Fruit fly (Drosophila melanogaster) whole organism, adult: ENCODE measurements around the gene CG6163.
A peak's percentile ranks its signal among the peaks of the same experiment; 100 is the strongest.

Source experiments
- CG1620 ChIP-seq: fragments of 200-800 bp; sonication (Bioruptor generic); optimal IDR thresholded peaks from 2 replicates; lab custom pipeline; 2016; ENCODE audit warnings: missing biosample characterization, missing genetic modification characterization
- CG33017 ChIP-seq: fragments of 200-800 bp; sonication (Bioruptor generic); optimal IDR thresholded peaks from 2 replicates; lab custom pipeline; 2018; ENCODE audit warnings: missing biosample characterization, mild to moderate bottlenecking, missing genetic modification characterization, moderate library complexity
- CG7101 ChIP-seq: fragments of 200-800 bp; sonication (Bioruptor generic); optimal IDR thresholded peaks from 2 replicates; lab custom pipeline; 2018; ENCODE audit warnings: missing biosample characterization, mild to moderate bottlenecking, missing genetic modification characterization, moderate library complexity
- Clk ChIP-seq: fragments of 200-800 bp; sonication (Bioruptor generic); optimal IDR thresholded peaks from 2 replicates; lab custom pipeline; 2017; ENCODE audit warnings: missing biosample characterization, missing genetic modification characterization
- Crg-1 ChIP-seq: fragments of 200-800 bp; sonication (Bioruptor generic); optimal IDR thresholded peaks from 2 replicates; lab custom pipeline; 2016; ENCODE audit warnings: missing biosample characterization, missing genetic modification characterization
- Hr96 ChIP-seq: fragments of 200-800 bp; sonication (Bioruptor generic); optimal IDR thresholded peaks from 2 replicates; lab custom pipeline; 2016; ENCODE audit warnings: missing biosample characterization, missing genetic modification characterization
- Mnt ChIP-seq: fragments of 200-800 bp; sonication (Bioruptor generic); optimal IDR thresholded peaks from 2 replicates; lab custom pipeline; 2016; ENCODE audit warnings: missing biosample characterization, mild to moderate bottlenecking, missing genetic modification characterization
- cic ChIP-seq: fragments of 200-800 bp; sonication (Bioruptor generic); optimal IDR thresholded peaks from 2 replicates; lab custom pipeline; 2017; ENCODE audit warnings: missing biosample characterization, mild to moderate bottlenecking, missing genetic modification characterization, moderate library complexity
- cnc ChIP-seq, 2 experiments: fragments of >200 bp; optimal IDR thresholded peaks; 2 replicates each; lab custom pipeline; 2017
- kay ChIP-seq: fragments of 200-800 bp; sonication (Bioruptor generic); peaks from one replicate; lab custom pipeline; 2016; ENCODE audit warnings: missing biosample characterization, missing genetic modification characterization, borderline replicate concordance
- ovo ChIP-seq: fragments of 200-800 bp; sonication (Bioruptor generic); optimal IDR thresholded peaks from 2 replicates; lab custom pipeline; 2016; ENCODE audit warnings: missing biosample characterization, missing genetic modification characterization
- pad ChIP-seq: fragments of 200-800 bp; sonication (Bioruptor generic); optimal IDR thresholded peaks from 3 replicates; lab custom pipeline; 2017; ENCODE audit warnings: missing biosample characterization, missing genetic modification characterization, mild to moderate bottlenecking, moderate library complexity, missing genetic modification reagents
- tj ChIP-seq: fragments of 200-800 bp; sonication (Bioruptor generic); optimal IDR thresholded peaks from 3 replicates; lab custom pipeline; 2017; ENCODE audit warnings: missing biosample characterization, mild to moderate bottlenecking, missing genetic modification characterization, moderate library complexity

dm6 chr3L:11351715-11352114, 13.0 kb downstream of the CG6163 start:
- no peak for TF ChIP-seq pad (GFP tag; lab: Kevin White, UChicago)
- TF ChIP-seq CG1620, result no peak
- peak; percentile 14 for TF ChIP-seq CG33017 (tag; lab: Kevin White, UChicago)
- TF ChIP-seq Crg-1 (GFP tag; lab: Kevin White, UChicago), result no peak
- TF ChIP-seq Clk (GFP tag; lab: Kevin White, UChicago), result no peak
- no peak for TF ChIP-seq Mnt (GFP tag; lab: Kevin White, UChicago)
- TF ChIP-seq kay (GFP tag; lab: Kevin White, UChicago), result no peak
- no peak for TF ChIP-seq ovo (GFP tag; lab: Kevin White, UChicago)
- TF ChIP-seq CG7101 (tag; lab: Kevin White, UChicago), result peak; percentile 4
- no peak for TF ChIP-seq tj (GFP tag; lab: Kevin White, UChicago)
- no peak for TF ChIP-seq cic (GFP tag; lab: Kevin White, UChicago)
- no peak for TF ChIP-seq cnc (optimal IDR thresholded peaks at IDR 0.05; lab: Kevin White, UChicago)
- TF ChIP-seq Hr96 (GFP tag; lab: Kevin White, UChicago), result no peak
